Fruit fly (Drosophila melanogaster): ENCODE data around the gene CG15020.

The CG15020 gene

DNA sequence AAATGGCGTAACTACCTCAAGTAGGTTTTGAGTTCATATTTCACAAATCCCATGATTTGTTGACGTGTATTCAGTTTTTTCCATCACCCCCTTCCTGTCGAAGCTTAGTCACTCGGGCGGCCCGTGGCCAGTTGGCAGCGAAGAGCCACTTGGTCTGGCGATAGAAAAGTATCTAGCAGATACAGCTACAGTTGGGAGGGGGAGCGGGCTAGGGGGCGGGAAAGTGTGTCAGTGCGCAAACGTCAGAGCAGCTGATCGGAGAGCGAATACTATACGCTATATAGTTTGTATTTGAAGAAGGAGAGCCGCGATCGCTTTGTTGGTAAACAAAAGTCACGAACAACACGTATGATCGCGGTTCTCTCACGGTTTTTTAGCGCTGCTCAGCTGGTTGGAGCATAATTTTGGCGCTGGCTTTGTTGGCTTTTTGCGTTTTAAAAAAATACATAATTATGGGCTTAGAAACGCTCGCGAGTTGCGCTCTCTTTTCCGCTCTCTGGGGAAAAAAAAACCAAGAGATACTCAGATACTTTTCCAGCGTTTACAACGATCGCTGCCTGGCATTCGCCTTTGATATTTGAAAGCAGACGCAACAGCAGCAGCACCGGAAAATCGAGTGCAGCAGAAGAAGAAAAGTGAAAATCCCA is 7.5 kb upstream of the CG15020 start (continued):
- TF ChIP-seq CG3838 (GFP tag; optimal IDR thresholded peaks at IDR 0.05) (no peak), CG8359 (GFP tag; optimal IDR thresholded peaks at IDR 0.05; ENCODE audit: borderline replicate concordance) (no peak), CG12391 (tag; optimal IDR thresholded peaks at IDR 0.05) (no peak), CG1832 (GFP tag; optimal IDR thresholded peaks at IDR 0.05) (no peak), pum (GFP tag; optimal IDR thresholded peaks at IDR 0.05) (no peak), Ets97D (GFP tag; optimal IDR thresholded peaks at IDR 0.05) (no peak), sqz (GFP tag; optimal IDR thresholded peaks at IDR 0.05) (peak; percentile 35), cato (GFP tag; optimal IDR thresholded peaks at IDR 0.05; ENCODE audit: borderline replicate concordance) (no peak), CG15601 (tag; optimal IDR thresholded peaks at IDR 0.05) (no peak), Rfx (GFP tag; IDR thresholded peaks at IDR 0.05) (peak; percentile 74), fd64A (GFP tag; optimal IDR thresholded peaks at IDR 0.05) (no peak), kay (GFP tag; optimal IDR thresholded peaks at IDR 0.05) (peak; percentile 92), sc (optimal IDR thresholded peaks at IDR 0.05) (no peak), sc (GFP tag; optimal IDR thresholded peaks at IDR 0.05) (no peak), slp2 (GFP tag; optimal IDR thresholded peaks at IDR 0.05) (no peak), Ssrp (tag; optimal IDR thresholded peaks at IDR 0.05) (no peak), CG4617 (GFP tag; optimal IDR thresholded peaks at IDR 0.05; ENCODE audit: borderline replicate concordance) (no peak), GATAe (GFP tag; conservative IDR thresholded peaks at IDR 0.05) (no peak), abd-A (tag; optimal IDR thresholded peaks at IDR 0.05) (peak; percentile 63), CG34224 (GFP tag; IDR thresholded peaks at IDR 0.05; ENCODE audit: partially characterized antibody) (peak; percentile 45; the same call in 2 of the 3 replicates), H2.0 (GFP tag; IDR thresholded peaks at IDR 0.05) (0 out of 2 replicates have a peak, but pooled peaks have one; percentile 5), Awh (GFP tag; IDR thresholded peaks at IDR 0.05) (no peak), Dip3 (GFP tag; optimal IDR thresholded peaks at IDR 0.05) (no peak), CG7928 (GFP tag; optimal IDR thresholded peaks at IDR 0.05) (no peak), gsb-n (tag; optimal IDR thresholded peaks at IDR 0.05) (no peak), CG30403 (GFP tag; optimal IDR thresholded peaks at IDR 0.05) (no peak), CG3065 (GFP tag; optimal IDR thresholded peaks at IDR 0.05) (no peak), CG16863 (GFP tag; optimal IDR thresholded peaks at IDR 0.05) (no peak), trh (GFP tag; optimal IDR thresholded peaks at IDR 0.05) (no peak), eve (GFP tag; optimal IDR thresholded peaks at IDR 0.05) (no peak), gro (GFP tag; optimal IDR thresholded peaks at IDR 0.05) (peak; percentile 28), Dref (GFP tag; IDR thresholded peaks at IDR 0.05) (no peak), lmd (GFP tag; IDR thresholded peaks at IDR 0.05) (no peak; the same call in 1 of the 2 replicates), toy (GFP tag; IDR thresholded peaks at IDR 0.05) (no peak), nerfin-2 (GFP tag; IDR thresholded peaks at IDR 0.05; ENCODE audit: partially characterized antibody) (no peak), MBD-R2 (GFP tag; IDR thresholded peaks at IDR 0.05) (peak; percentile 16; the same call in 1 of the 2 replicates), Jarid2 (GFP tag; optimal IDR thresholded peaks at IDR 0.05) (no peak), ewg (GFP tag; optimal IDR thresholded peaks at IDR 0.05) (no peak), aop (GFP tag; IDR thresholded peaks at IDR 0.05) (no peak), CG8281 (tag; optimal IDR thresholded peaks at IDR 0.05) (no peak), ind (GFP tag; optimal IDR thresholded peaks at IDR 0.05) (no peak), crol (GFP tag; IDR thresholded peaks at IDR 0.05) (peak; percentile 98), CG11093 (GFP tag; IDR thresholded peaks at IDR 0.05) (no peak), Rx (GFP tag; IDR thresholded peaks at IDR 0.05) (no peak), btn (GFP tag; optimal IDR thresholded peaks at IDR 0.05) (no peak), CG6791 (GFP tag; IDR thresholded peaks at IDR 0.05; ENCODE audit: partially characterized antibody) (no peak), lbe (GFP tag; optimal IDR thresholded peaks at IDR 0.05) (no peak), CG9609 (GFP tag; optimal IDR thresholded peaks at IDR 0.05) (no peak), CG12942 (GFP tag; optimal IDR thresholded peaks at IDR 0.05) (no peak), CG43689 (GFP tag; IDR thresholded peaks at IDR 0.05) (no peak)

Measured in whole organism, embryonic.